Worm (Caenorhabditis elegans) whole organism, midembryonic: ENCODE measurements around the gene pqn-90.

Experiments used
- cog-1 ChIP-seq: sonication (generic microtip); optimal IDR thresholded peaks from 2 replicates; lab custom pipeline; 2016; ENCODE audit warnings: missing genetic modification characterization, missing compliant biosample characterization
- ref-1 ChIP-seq: fragments of 200-800 bp; sonication (Bioruptor generic); conservative IDR thresholded peaks from 2 replicates; pipeline ENCODE4 v1.3.6; 2022; ENCODE audit warnings: missing genetic modification reagents, missing genetic modification characterization, missing compliant biosample characterization

- TF ChIP-seq ref-1 (GFP tag; lab: Robert Waterston, UW) (no peak), cog-1 (tag; lab: Kevin White, UChicago) (no peak)
These were observed at the start of gene pqn-90 for ce11 chrIV:15291162-15291561.
